Worm (Caenorhabditis elegans): Measurements from ENCODE around the gene srbc-30.

ce11 chrV:3428697-3429096, 51.5 kb downstream of the srbc-30 start, which contains the start of gene srab-20:
- no peak for TF ChIP-seq fos-1 (tag; optimal IDR thresholded peaks at IDR 0.05)
- TF ChIP-seq nhr-102 (tag; optimal IDR thresholded peaks at IDR 0.05) = no peak
- TF ChIP-seq nhr-25 (tag; optimal IDR thresholded peaks at IDR 0.05; ENCODE audit: borderline replicate concordance, insufficient read depth) = no peak
- no peak for TF ChIP-seq nhr-28 (tag; optimal IDR thresholded peaks at IDR 0.05)
- no peak for TF ChIP-seq duxl-1 (tag; optimal IDR thresholded peaks at IDR 0.05; ENCODE audit: poor library complexity)
- no peak for TF ChIP-seq aha-1 (tag)
- no peak for TF ChIP-seq egl-27 (tag; optimal IDR thresholded peaks at IDR 0.05)
- no peak for TF ChIP-seq snpc-4 (tag; optimal IDR thresholded peaks at IDR 0.05)
